Fruit fly (Drosophila melanogaster) whole organism, embryonic: ENCODE measurements around the gene CG42494.
A peak's percentile ranks its signal among the peaks of the same experiment; 100 is the strongest.

ENCODE experiments used
- Aef1 ChIP-seq: fragments of 200-800 bp; sonication (Bioruptor generic); IDR thresholded peaks from 3 replicates; pipeline ENCODE4 v1.3.6; 2022; ENCODE audit warnings: missing biosample characterization, missing genetic modification characterization
- Atf6 ChIP-seq: fragments of 200-800 bp; sonication (Bioruptor generic); IDR thresholded peaks from 2 replicates; pipeline ENCODE4 v1.3.6; 2022; ENCODE audit warnings: missing biosample characterization, missing genetic modification characterization
- Bdp1 ChIP-seq: fragments of 200-800 bp; sonication (Bioruptor generic); optimal IDR thresholded peaks from 3 replicates; lab custom pipeline; 2016; ENCODE audit warnings: missing biosample characterization, missing genetic modification characterization
- CG10366 ChIP-seq: fragments of 200-800 bp; sonication (Bioruptor generic); IDR thresholded peaks from 2 replicates; pipeline ENCODE4 v1.3.6; 2022; ENCODE audit warnings: missing biosample characterization, missing genetic modification characterization
- CG10565 ChIP-seq: fragments of 200-800 bp; sonication (Bioruptor generic); optimal IDR thresholded peaks from 3 replicates; lab custom pipeline; 2016; ENCODE audit warnings: missing biosample characterization, mild to moderate bottlenecking, missing genetic modification characterization
- CG12299 ChIP-seq: fragments of 200-800 bp; sonication (Bioruptor generic); optimal IDR thresholded peaks from 2 replicates; lab custom pipeline; 2018; ENCODE audit warnings: missing biosample characterization, mild to moderate bottlenecking, missing genetic modification characterization
- CG13123 ChIP-seq: fragments of 200-800 bp; sonication (Bioruptor generic); optimal IDR thresholded peaks from 2 replicates; lab custom pipeline; 2016; ENCODE audit warnings: missing biosample characterization, missing genetic modification characterization
- CG14965 ChIP-seq: fragments of 200-800 bp; sonication (Bioruptor generic); optimal IDR thresholded peaks from 2 replicates; lab custom pipeline; 2016; ENCODE audit warnings: missing biosample characterization, missing genetic modification characterization, borderline replicate concordance
- CG15696 ChIP-seq: fragments of 200-800 bp; sonication (Bioruptor generic); optimal IDR thresholded peaks from 2 replicates; lab custom pipeline; 2019; ENCODE audit warnings: missing biosample characterization, mild to moderate bottlenecking, missing genetic modification characterization, moderate library complexity
- CG1647 ChIP-seq: fragments of 200-800 bp; sonication (Bioruptor generic); optimal IDR thresholded peaks from 3 replicates; lab custom pipeline; 2016; ENCODE audit warnings: missing biosample characterization, missing genetic modification characterization
- CG16863 ChIP-seq: fragments of 200-800 bp; sonication (Bioruptor generic); optimal IDR thresholded peaks from 3 replicates; lab custom pipeline; 2016; ENCODE audit warnings: missing biosample characterization, missing genetic modification characterization
- CG17361 ChIP-seq: fragments of 200-800 bp; sonication (Bioruptor generic); IDR thresholded peaks from 3 replicates; pipeline ENCODE4 v1.3.6; 2022; ENCODE audit warnings: missing biosample characterization, missing genetic modification characterization
- CG17385 ChIP-seq: fragments of 200-800 bp; sonication (Bioruptor generic); optimal IDR thresholded peaks from 3 replicates; lab custom pipeline; 2018; ENCODE audit warnings: missing biosample characterization, mild to moderate bottlenecking, missing genetic modification characterization
- CG2129 ChIP-seq: fragments of 200-800 bp; sonication (Bioruptor generic); IDR thresholded peaks from 2 replicates; pipeline ENCODE4 v1.3.6; 2022; ENCODE audit warnings: missing biosample characterization, missing genetic modification characterization; ENCODE audit not compliant: partially characterized antibody
- CG31365 ChIP-seq: fragments of 200-800 bp; sonication (Bioruptor generic); optimal IDR thresholded peaks from 2 replicates; lab custom pipeline; 2018; ENCODE audit warnings: missing biosample characterization, mild to moderate bottlenecking, missing genetic modification characterization
- CG31388 ChIP-seq: fragments of 200-800 bp; sonication (Bioruptor generic); optimal IDR thresholded peaks from 2 replicates; lab custom pipeline; 2016; ENCODE audit warnings: missing biosample characterization, missing genetic modification characterization
- CG34224 ChIP-seq: fragments of 200-800 bp; sonication (Bioruptor generic); IDR thresholded peaks from 3 replicates; pipeline ENCODE4 v1.3.6; 2022; ENCODE audit warnings: missing biosample characterization, missing genetic modification characterization; ENCODE audit not compliant: partially characterized antibody
- CG4360 ChIP-seq: fragments of 200-800 bp; sonication (Bioruptor generic); IDR thresholded peaks from 2 replicates; pipeline ENCODE4 v1.3.6; 2022; ENCODE audit warnings: missing biosample characterization, missing genetic modification characterization
- CG4854 ChIP-seq: fragments of 200-800 bp; sonication (Bioruptor generic); optimal IDR thresholded peaks from 2 replicates; lab custom pipeline; 2016; ENCODE audit warnings: missing biosample characterization, missing genetic modification characterization, inconsistent platforms
- CG8281 ChIP-seq: fragments of 200-800 bp; sonication (Bioruptor generic); optimal IDR thresholded peaks from 2 replicates; lab custom pipeline; 2018; ENCODE audit warnings: missing biosample characterization, mild to moderate bottlenecking, missing genetic modification characterization, moderate library complexity
- CG8388 ChIP-seq: fragments of 200-800 bp; sonication (Bioruptor generic); optimal IDR thresholded peaks from 2 replicates; lab custom pipeline; 2019; ENCODE audit warnings: missing biosample characterization, mild to moderate bottlenecking, missing genetic modification characterization, moderate library complexity
- Dad ChIP-seq: fragments of 200-800 bp; sonication (Bioruptor generic); optimal IDR thresholded peaks from 3 replicates; lab custom pipeline; 2016; ENCODE audit warnings: missing biosample characterization, missing genetic modification characterization
- Dp ChIP-seq: fragments of 200-800 bp; sonication (Bioruptor generic); optimal IDR thresholded peaks from 2 replicates; lab custom pipeline; 2018; ENCODE audit warnings: missing biosample characterization, mild to moderate bottlenecking, missing genetic modification characterization, moderate library complexity
- Fer2 ChIP-seq: fragments of 200-800 bp; sonication (Bioruptor generic); optimal IDR thresholded peaks from 2 replicates; lab custom pipeline; 2018; ENCODE audit warnings: missing biosample characterization, mild to moderate bottlenecking, missing genetic modification characterization, moderate library complexity
- Gug ChIP-seq: fragments of 200-800 bp; sonication (Bioruptor generic); IDR thresholded peaks from 4 replicates; pipeline ENCODE4 v1.3.6; 2022; ENCODE audit warnings: missing biosample characterization, missing genetic modification characterization
- Hey ChIP-seq: fragments of 200-800 bp; sonication (Bioruptor generic); optimal IDR thresholded peaks from 3 replicates; lab custom pipeline; 2018; ENCODE audit warnings: missing biosample characterization, mild to moderate bottlenecking, missing genetic modification characterization
- Hsf ChIP-seq: fragments of 200-800 bp; sonication (Bioruptor generic); optimal IDR thresholded peaks from 3 replicates; lab custom pipeline; 2016; ENCODE audit warnings: missing biosample characterization, missing genetic modification characterization
- MTF-1 ChIP-seq: fragments of 200-800 bp; sonication (Bioruptor generic); optimal IDR thresholded peaks from 2 replicates; lab custom pipeline; 2018; ENCODE audit warnings: missing biosample characterization, mild to moderate bottlenecking, missing genetic modification characterization, borderline replicate concordance
- NFAT ChIP-seq: fragments of 200-800 bp; sonication (Bioruptor generic); IDR thresholded peaks from 2 replicates; pipeline ENCODE4 v1.3.6; 2022; ENCODE audit warnings: missing biosample characterization, missing genetic modification characterization
- Sox102F ChIP-seq: fragments of 200-800 bp; sonication (Bioruptor generic); optimal IDR thresholded peaks from 2 replicates; lab custom pipeline; 2018; ENCODE audit warnings: missing biosample characterization, mild to moderate bottlenecking, missing genetic modification characterization, moderate library complexity
- Spps ChIP-seq: fragments of 200-800 bp; sonication (Bioruptor generic); optimal IDR thresholded peaks from 2 replicates; lab custom pipeline; 2018; ENCODE audit warnings: missing biosample characterization, mild to moderate bottlenecking, missing genetic modification characterization
- Stat92E ChIP-seq, 3 experiments: fragments of >200 bp in 2 of 3; fragments of 200-800 bp in 1 of 3; sonication (Bioruptor generic) in 1 of 3; optimal IDR thresholded peaks; 2 replicates each; lab custom pipeline; 2017 to 2019; ENCODE audit warnings: missing biosample characterization in 3 of 3, missing genetic modification characterization in 3 of 3, mild to moderate bottlenecking in 1 of 3, moderate library complexity in 1 of 3
- ato ChIP-seq: fragments of 200-800 bp; sonication (Bioruptor generic); IDR thresholded peaks from 2 replicates; pipeline ENCODE4 v1.3.6; 2022; ENCODE audit warnings: missing biosample characterization, missing genetic modification characterization; ENCODE audit not compliant: partially characterized antibody
- caup ChIP-seq: fragments of 200-800 bp; sonication (Bioruptor generic); optimal IDR thresholded peaks from 3 replicates; lab custom pipeline; 2017; ENCODE audit warnings: missing biosample characterization, mild to moderate bottlenecking, missing genetic modification characterization, moderate library complexity; ENCODE audit not compliant: severe bottlenecking
- cg ChIP-seq: fragments of 200-800 bp; sonication (Bioruptor generic); optimal IDR thresholded peaks from 3 replicates; lab custom pipeline; 2019; ENCODE audit warnings: missing biosample characterization, mild to moderate bottlenecking, missing genetic modification characterization, moderate library complexity
- chif ChIP-seq, 2 experiments: fragments of 200-800 bp; sonication (Bioruptor generic); optimal IDR thresholded peaks; 3 replicates each; lab custom pipeline; 2016; ENCODE audit warnings: missing biosample characterization in 2 of 2, missing genetic modification characterization in 2 of 2
- dm ChIP-seq: fragments of 200-800 bp; sonication (Bioruptor generic); optimal IDR thresholded peaks from 3 replicates; lab custom pipeline; 2016; ENCODE audit warnings: missing biosample characterization, missing genetic modification characterization
- fu2 ChIP-seq: fragments of 200-800 bp; sonication (Bioruptor generic); optimal IDR thresholded peaks from 2 replicates; lab custom pipeline; 2016; ENCODE audit warnings: missing biosample characterization, missing genetic modification characterization
- gfzf ChIP-seq: fragments of 200-800 bp; sonication (Bioruptor generic); optimal IDR thresholded peaks from 2 replicates; lab custom pipeline; 2016; ENCODE audit warnings: missing biosample characterization, mild to moderate bottlenecking, missing genetic modification characterization, moderate library complexity
- gt ChIP-seq: fragments of 200-800 bp; sonication (Bioruptor generic); IDR thresholded peaks from 2 replicates; pipeline ENCODE4 v1.3.6; 2022; ENCODE audit warnings: missing biosample characterization, missing genetic modification characterization
- pan ChIP-seq, 4 experiments: fragments of >200 bp in 3 of 4; fragments of 200-800 bp in 1 of 4; sonication (Bioruptor generic) in 1 of 4; optimal IDR thresholded peaks in 3 of 4; IDR thresholded peaks in 1 of 4; 2 replicates each; pipeline versions ENCODE4 v1.3.6 to Lab custom; 2017 to 2022; ENCODE audit warnings: missing biosample characterization in 2 of 4, missing genetic modification characterization in 2 of 4, mixed read lengths in 1 of 4
- pum ChIP-seq: fragments of 200-800 bp; sonication (Bioruptor generic); optimal IDR thresholded peaks from 2 replicates; lab custom pipeline; 2016; ENCODE audit warnings: missing biosample characterization, missing genetic modification characterization
- sc ChIP-seq, 3 experiments: fragments of >200 bp in 2 of 3; fragments of 200-800 bp in 1 of 3; sonication (Bioruptor generic) in 1 of 3; optimal IDR thresholded peaks; 2 replicates in 2 of 3; 3 replicates in 1 of 3; lab custom pipeline; 2017; ENCODE audit warnings: mild to moderate bottlenecking in 1 of 3, missing biosample characterization in 1 of 3, missing genetic modification characterization in 1 of 3, missing genetic modification reagents in 1 of 3
- sens-2 ChIP-seq: fragments of 200-800 bp; sonication (Bioruptor generic); IDR thresholded peaks from 2 replicates; pipeline ENCODE4 v1.3.6; 2022; ENCODE audit warnings: missing biosample characterization, missing genetic modification characterization
- vvl ChIP-seq: fragments of 200-800 bp; sonication (Bioruptor generic); IDR thresholded peaks from 2 replicates; pipeline ENCODE4 v1.3.6; 2022; ENCODE audit warnings: missing biosample characterization, missing genetic modification characterization

CG42494 gene

DNA sequence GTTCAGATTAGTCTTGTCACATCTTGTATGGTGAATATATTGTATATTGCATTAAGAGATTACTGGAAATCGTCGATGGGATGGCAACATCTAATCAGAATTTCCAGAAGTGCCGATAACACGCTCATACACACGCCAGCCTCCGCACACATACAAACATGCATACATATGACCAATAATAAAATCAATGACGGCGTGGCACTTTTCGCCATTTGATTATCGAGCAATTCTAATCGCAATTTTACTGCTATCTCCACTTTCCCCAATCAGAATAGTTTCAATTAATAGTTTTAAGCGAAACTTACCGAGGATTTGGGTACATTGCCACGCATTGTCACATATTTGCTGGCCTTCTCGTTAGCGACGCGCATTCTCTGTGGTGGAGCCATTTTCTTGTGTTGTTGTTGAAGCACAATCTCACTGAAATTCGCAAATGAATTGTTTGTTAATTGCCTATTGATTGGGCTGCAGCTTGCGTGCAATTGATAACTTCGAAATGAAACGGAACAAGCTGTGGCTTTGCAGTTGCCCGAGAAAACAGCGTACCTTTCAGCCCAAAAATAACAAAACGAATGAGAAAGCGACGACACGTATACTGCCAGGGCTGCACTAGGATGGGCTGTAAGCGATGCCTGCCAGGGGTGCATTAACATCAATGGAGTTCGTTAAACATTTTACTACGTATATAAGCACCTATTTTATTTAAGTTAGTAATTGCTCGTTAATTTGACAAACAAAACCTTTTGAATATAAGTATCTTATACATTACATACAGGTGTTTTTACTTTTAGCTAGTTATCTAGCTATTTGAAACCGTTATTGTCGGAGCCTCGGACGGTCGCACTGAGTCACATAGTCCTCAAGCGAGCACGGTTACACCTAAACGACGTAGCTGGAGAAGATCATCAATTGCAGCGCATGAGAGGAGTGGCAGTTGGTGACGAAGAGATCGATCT is 14.5 kb downstream of the CG42494 start, which contains the start of the genes CG32276 and gry (continued):
- TF ChIP-seq CG13123 (peak; percentile 54), Dp (GFP tag; lab: Kevin White, UChicago) (peak; percentile 22), CG16863 (GFP tag; lab: Kevin White, UChicago) (peak; percentile 79), CG17385 (GFP tag; lab: Kevin White, UChicago) (peak; percentile 64), vvl (GFP tag; lab: Robert Waterston, UW) (peak; percentile 82), gfzf (GFP tag; lab: Kevin White, UChicago) (peak; percentile 94), CG31388 (GFP tag; lab: Kevin White, UChicago) (peak; percentile 55), MTF-1 (GFP tag; lab: Kevin White, UChicago) (peak; percentile 42), sc (optimal IDR thresholded peaks at IDR 0.05; lab: Kevin White, UChicago) (no peak), sc (GFP tag; optimal IDR thresholded peaks at IDR 0.05; lab: Kevin White, UChicago) (no peak), ato (GFP tag; lab: Robert Waterston, UW) (no peak), gt (GFP tag; lab: Robert Waterston, UW) (peak; percentile 35; the same call in 1 of the 2 replicates), Aef1 (GFP tag; lab: Robert Waterston, UW) (peak; percentile 70), Sox102F (GFP tag; lab: Kevin White, UChicago) (no peak), CG12299 (tag; lab: Kevin White, UChicago) (peak; percentile 68), pum (GFP tag; lab: Kevin White, UChicago) (peak; percentile 79), CG10366 (GFP tag; lab: Robert Waterston, UW) (peak; percentile 64), CG2129 (GFP tag; lab: Robert Waterston, UW) (no peak), Gug (peak; percentile 68; the same call in 2 of the 4 replicates), sens-2 (GFP tag; lab: Robert Waterston, UW) (peak; percentile 55; the same call in 1 of the 2 replicates), cg (GFP tag; lab: Kevin White, UChicago) (peak; percentile 73), fu2 (peak; percentile 76), CG8281 (tag; lab: Kevin White, UChicago) (peak; percentile 40), CG10565 (GFP tag; lab: Kevin White, UChicago) (peak; percentile 26), CG17361 (GFP tag; lab: Robert Waterston, UW) (no peak; the same call in 2 of the 3 replicates), CG15696 (peak; percentile 75), caup (GFP tag; lab: Kevin White, UChicago) (peak; percentile 69), Hey (tag; lab: Kevin White, UChicago) (no peak), CG8388 (GFP tag; lab: Kevin White, UChicago) (peak; percentile 60), Dad (GFP tag; lab: Kevin White, UChicago) (peak; percentile 68), CG14965 (GFP tag; lab: Kevin White, UChicago) (no peak), Fer2 (tag; lab: Kevin White, UChicago) (peak; percentile 42), CG4854 (GFP tag; lab: Kevin White, UChicago) (no peak), Hsf (GFP tag; lab: Kevin White, UChicago) (peak; percentile 85), NFAT (peak; percentile 75), CG4360 (GFP tag; lab: Robert Waterston, UW) (peak; percentile 55; the same call in 1 of the 2 replicates), CG34224 (no peak; the same call in 2 of the 3 replicates), pan (optimal IDR thresholded peaks at IDR 0.05; lab: Kevin White, UChicago) (no peak), pan (GFP tag; optimal IDR thresholded peaks at IDR 0.05 in 1 of 2, IDR thresholded peaks at IDR 0.05 in 1 of 2) (peak in 1 of 2 experiments; percentile 29), Stat92E (GFP tag; optimal IDR thresholded peaks at IDR 0.05; lab: Kevin White, UChicago) (peak in 1 of 3 experiments; percentile 54), Spps (tag; lab: Kevin White, UChicago) (peak; percentile 57), Atf6 (GFP tag; lab: Robert Waterston, UW) (peak; percentile 39; the same call in 1 of the 2 replicates), chif (GFP tag; optimal IDR thresholded peaks at IDR 0.05; lab: Kevin White, UChicago) (peak; percentile 54 to 71), dm (GFP tag; lab: Kevin White, UChicago) (peak; percentile 81), Bdp1 (GFP tag; lab: Kevin White, UChicago) (peak; percentile 65), CG31365 (no peak), CG1647 (GFP tag; lab: Kevin White, UChicago) (peak; percentile 79)
